Fruit fly (Drosophila melanogaster) whole organism, embryonic: Measurements from ENCODE around the gene CG6749.

Source experiments
- Antp ChIP-seq: fragments of 200-800 bp; sonication (Bioruptor generic); optimal IDR thresholded peaks from 3 replicates; lab custom pipeline; 2016; ENCODE audit warnings: missing biosample characterization, missing genetic modification characterization
- CG10209 ChIP-seq: fragments of 200-800 bp; sonication (Bioruptor generic); optimal IDR thresholded peaks from 3 replicates; lab custom pipeline; 2017; ENCODE audit warnings: missing biosample characterization, mild to moderate bottlenecking, missing genetic modification characterization, missing genetic modification reagents
- CG10565 ChIP-seq: fragments of 200-800 bp; sonication (Bioruptor generic); optimal IDR thresholded peaks from 3 replicates; lab custom pipeline; 2016; ENCODE audit warnings: missing biosample characterization, mild to moderate bottlenecking, missing genetic modification characterization
- CG1233 ChIP-seq: fragments of 200-800 bp; sonication (Bioruptor generic); optimal IDR thresholded peaks from 4 replicates; lab custom pipeline; 2018; ENCODE audit warnings: missing biosample characterization, mild to moderate bottlenecking, missing genetic modification characterization
- CG12659 ChIP-seq: fragments of 200-800 bp; sonication (Bioruptor generic); optimal IDR thresholded peaks from 3 replicates; lab custom pipeline; 2017; ENCODE audit warnings: mild to moderate bottlenecking, missing biosample characterization, missing genetic modification reagents, missing genetic modification characterization
- CG12744 ChIP-seq: fragments of 200-800 bp; sonication (Bioruptor generic); optimal IDR thresholded peaks from 2 replicates; lab custom pipeline; 2016; ENCODE audit warnings: missing biosample characterization, missing genetic modification characterization
- CG13296 ChIP-seq: fragments of 200-800 bp; sonication (Bioruptor generic); optimal IDR thresholded peaks from 3 replicates; lab custom pipeline; 2018; ENCODE audit warnings: missing biosample characterization, mild to moderate bottlenecking, missing genetic modification characterization
- CG13424 ChIP-seq: fragments of 200-800 bp; sonication (Bioruptor generic); optimal IDR thresholded peaks from 2 replicates; lab custom pipeline; 2019; ENCODE audit warnings: missing biosample characterization, mild to moderate bottlenecking, missing genetic modification characterization, moderate library complexity
- CG16779 ChIP-seq: fragments of 200-800 bp; sonication (Bioruptor generic); IDR thresholded peaks from 2 replicates; pipeline ENCODE4 v1.3.6; 2022; ENCODE audit warnings: missing biosample characterization, missing genetic modification characterization
- CG17385 ChIP-seq: fragments of 200-800 bp; sonication (Bioruptor generic); optimal IDR thresholded peaks from 3 replicates; lab custom pipeline; 2018; ENCODE audit warnings: missing biosample characterization, mild to moderate bottlenecking, missing genetic modification characterization
- CG17568 ChIP-seq: fragments of 200-800 bp; sonication (Bioruptor generic); optimal IDR thresholded peaks from 2 replicates; lab custom pipeline; 2018; ENCODE audit warnings: missing biosample characterization, mild to moderate bottlenecking, missing genetic modification characterization, moderate library complexity
- CG17802 ChIP-seq: fragments of 200-800 bp; sonication (Bioruptor generic); optimal IDR thresholded peaks from 2 replicates; lab custom pipeline; 2018; ENCODE audit warnings: missing biosample characterization, mild to moderate bottlenecking, missing genetic modification characterization, moderate library complexity
- CG2129 ChIP-seq: fragments of 200-800 bp; sonication (Bioruptor generic); IDR thresholded peaks from 2 replicates; pipeline ENCODE4 v1.3.6; 2022; ENCODE audit warnings: missing biosample characterization, missing genetic modification characterization; ENCODE audit not compliant: partially characterized antibody
- CG2889 ChIP-seq: fragments of 200-800 bp; sonication (Bioruptor generic); IDR thresholded peaks from 3 replicates; pipeline ENCODE4 v1.3.6; 2022; ENCODE audit warnings: missing biosample characterization, missing genetic modification characterization
- CG3163 ChIP-seq: fragments of 200-800 bp; sonication (Bioruptor generic); optimal IDR thresholded peaks from 3 replicates; lab custom pipeline; 2016; ENCODE audit warnings: missing biosample characterization, missing genetic modification characterization
- CG3281 ChIP-seq: fragments of 200-800 bp; sonication (Bioruptor generic); optimal IDR thresholded peaks from 3 replicates; lab custom pipeline; 2017; ENCODE audit warnings: missing biosample characterization, mild to moderate bottlenecking, missing genetic modification characterization
- CG3995 ChIP-seq: fragments of 200-800 bp; sonication (Bioruptor generic); optimal IDR thresholded peaks from 3 replicates; lab custom pipeline; 2016; ENCODE audit warnings: missing biosample characterization, missing genetic modification characterization
- CG42726 ChIP-seq: fragments of 200-800 bp; sonication (Bioruptor generic); IDR thresholded peaks from 2 replicates; pipeline ENCODE4 v1.3.6; 2022; ENCODE audit warnings: missing biosample characterization, missing genetic modification characterization; ENCODE audit not compliant: partially characterized antibody
- CG4707 ChIP-seq: fragments of 200-800 bp; sonication (Bioruptor generic); optimal IDR thresholded peaks from 2 replicates; lab custom pipeline; 2018; ENCODE audit warnings: missing biosample characterization, mild to moderate bottlenecking, missing genetic modification characterization, moderate library complexity
- CG6175 ChIP-seq: fragments of 200-800 bp; sonication (Bioruptor generic); IDR thresholded peaks from 3 replicates; pipeline ENCODE4 v1.3.6; 2022; ENCODE audit warnings: missing biosample characterization, missing genetic modification characterization
- CG7786 ChIP-seq: fragments of 200-800 bp; sonication (Bioruptor generic); optimal IDR thresholded peaks from 2 replicates; lab custom pipeline; 2016; ENCODE audit warnings: missing biosample characterization, missing genetic modification characterization
- CG8388 ChIP-seq: fragments of 200-800 bp; sonication (Bioruptor generic); optimal IDR thresholded peaks from 2 replicates; lab custom pipeline; 2019; ENCODE audit warnings: missing biosample characterization, mild to moderate bottlenecking, missing genetic modification characterization, moderate library complexity
- CG8765 ChIP-seq: fragments of 200-800 bp; sonication (Bioruptor generic); IDR thresholded peaks from 2 replicates; pipeline ENCODE4 v1.3.6; 2022; ENCODE audit warnings: missing biosample characterization, missing genetic modification characterization
- CG8944 ChIP-seq: fragments of 200-800 bp; sonication (Bioruptor generic); optimal IDR thresholded peaks from 3 replicates; lab custom pipeline; 2016; ENCODE audit warnings: missing biosample characterization, missing genetic modification characterization
- CG9437 ChIP-seq: fragments of 200-800 bp; sonication (Bioruptor generic); optimal IDR thresholded peaks from 2 replicates; lab custom pipeline; 2018; ENCODE audit warnings: missing biosample characterization, mild to moderate bottlenecking, missing genetic modification characterization
- CG9609 ChIP-seq: fragments of 200-800 bp; sonication (Bioruptor generic); optimal IDR thresholded peaks from 3 replicates; lab custom pipeline; 2016; ENCODE audit warnings: missing biosample characterization, missing genetic modification characterization
- CG9797 ChIP-seq: fragments of 200-800 bp; sonication (Bioruptor generic); optimal IDR thresholded peaks from 3 replicates; lab custom pipeline; 2018; ENCODE audit warnings: missing biosample characterization, mild to moderate bottlenecking, missing genetic modification characterization
- CG9876 ChIP-seq: fragments of 200-800 bp; sonication (Bioruptor generic); optimal IDR thresholded peaks from 2 replicates; lab custom pipeline; 2016; ENCODE audit warnings: missing biosample characterization, missing genetic modification characterization
- E2f1 ChIP-seq: fragments of 200-800 bp; sonication (Bioruptor generic); IDR thresholded peaks from 2 replicates; pipeline ENCODE4 v1.3.6; 2022; ENCODE audit warnings: missing biosample characterization, missing genetic modification characterization
- H15 ChIP-seq: fragments of 200-800 bp; sonication (Bioruptor generic); IDR thresholded peaks from 3 replicates; pipeline ENCODE4 v1.3.6; 2022; ENCODE audit warnings: missing biosample characterization, missing genetic modification characterization
- Hmx ChIP-seq: fragments of 200-800 bp; sonication (Bioruptor generic); optimal IDR thresholded peaks from 2 replicates; lab custom pipeline; 2016; ENCODE audit warnings: missing biosample characterization, missing genetic modification characterization
- Hr3 ChIP-seq: fragments of 200-800 bp; sonication (Bioruptor generic); optimal IDR thresholded peaks from 3 replicates; lab custom pipeline; 2016; ENCODE audit warnings: missing biosample characterization, missing genetic modification characterization
- NK7.1 ChIP-seq: fragments of 200-800 bp; sonication (Bioruptor generic); optimal IDR thresholded peaks from 3 replicates; lab custom pipeline; 2016; ENCODE audit warnings: missing biosample characterization, missing genetic modification characterization
- Oli ChIP-seq: fragments of 200-800 bp; sonication (Bioruptor generic); optimal IDR thresholded peaks from 2 replicates; lab custom pipeline; 2018; ENCODE audit warnings: missing biosample characterization, mild to moderate bottlenecking, missing genetic modification characterization, moderate library complexity
- PHDP ChIP-seq: fragments of 200-800 bp; sonication (Bioruptor generic); optimal IDR thresholded peaks from 3 replicates; lab custom pipeline; 2018; ENCODE audit warnings: missing biosample characterization, mild to moderate bottlenecking, missing genetic modification characterization, moderate library complexity
- Ravus ChIP-seq: fragments of 200-800 bp; sonication (Bioruptor generic); IDR thresholded peaks from 2 replicates; pipeline ENCODE4 v1.3.6; 2022; ENCODE audit warnings: missing biosample characterization, missing genetic modification characterization
- Trl ChIP-seq, 3 experiments: fragments of >200 bp in 2 of 3; fragments of 200-800 bp in 1 of 3; sonication (Bioruptor generic) in 1 of 3; optimal IDR thresholded peaks; 2 replicates in 1 of 3; 3 replicates in 2 of 3; lab custom pipeline; 2016 to 2017; ENCODE audit warnings: missing biosample characterization in 1 of 3, missing genetic modification characterization in 1 of 3
- Xbp1 ChIP-seq: fragments of 200-800 bp; sonication (Bioruptor generic); optimal IDR thresholded peaks from 3 replicates; lab custom pipeline; 2016; ENCODE audit warnings: missing biosample characterization, mild to moderate bottlenecking, missing genetic modification characterization
- Xrp1 ChIP-seq: fragments of 200-800 bp; sonication (Bioruptor generic); IDR thresholded peaks from 2 replicates; pipeline ENCODE4 v1.3.6; 2022; ENCODE audit warnings: missing biosample characterization, missing genetic modification characterization
- amos ChIP-seq: fragments of 200-800 bp; sonication (Bioruptor generic); IDR thresholded peaks from 2 replicates; pipeline ENCODE4 v1.3.6; 2022; ENCODE audit warnings: missing biosample characterization, missing genetic modification characterization; ENCODE audit not compliant: partially characterized antibody
- corto ChIP-seq: fragments of 200-800 bp; sonication (Bioruptor generic); optimal IDR thresholded peaks from 2 replicates; lab custom pipeline; 2016; ENCODE audit warnings: missing biosample characterization, mild to moderate bottlenecking, missing genetic modification characterization, moderate library complexity
- dmrt11E ChIP-seq: fragments of 200-800 bp; sonication (Bioruptor generic); optimal IDR thresholded peaks from 3 replicates; lab custom pipeline; 2018; ENCODE audit warnings: missing biosample characterization, mild to moderate bottlenecking, missing genetic modification characterization, moderate library complexity
- exex ChIP-seq: fragments of 200-800 bp; sonication (Bioruptor generic); optimal IDR thresholded peaks from 4 replicates; lab custom pipeline; 2018; ENCODE audit warnings: missing biosample characterization, mild to moderate bottlenecking, missing genetic modification characterization, moderate library complexity
- fru ChIP-seq: fragments of >200 bp; optimal IDR thresholded peaks from 2 replicates; lab custom pipeline; 2017
- gsb-n ChIP-seq: fragments of 200-800 bp; sonication (Bioruptor generic); optimal IDR thresholded peaks from 3 replicates; lab custom pipeline; 2018; ENCODE audit warnings: missing biosample characterization, mild to moderate bottlenecking, missing genetic modification characterization
- inv ChIP-seq: fragments of 200-800 bp; sonication (Bioruptor generic); IDR thresholded peaks from 2 replicates; pipeline ENCODE4 v1.3.6; 2022; ENCODE audit warnings: missing biosample characterization, missing genetic modification characterization; ENCODE audit not compliant: partially characterized antibody
- kay ChIP-seq: fragments of 200-800 bp; sonication (Bioruptor generic); optimal IDR thresholded peaks from 2 replicates; lab custom pipeline; 2016; ENCODE audit warnings: missing biosample characterization, missing genetic modification characterization
- luna ChIP-seq: fragments of 200-800 bp; sonication (Bioruptor generic); optimal IDR thresholded peaks from 2 replicates; lab custom pipeline; 2016; ENCODE audit warnings: missing biosample characterization, missing genetic modification characterization
- nmo ChIP-seq: fragments of 200-800 bp; sonication (Bioruptor generic); optimal IDR thresholded peaks from 2 replicates; lab custom pipeline; 2018; ENCODE audit warnings: missing biosample characterization, mild to moderate bottlenecking, missing genetic modification characterization, moderate library complexity
- tgo ChIP-seq: fragments of 200-800 bp; sonication (Bioruptor generic); IDR thresholded peaks from 3 replicates; pipeline ENCODE4 v1.3.6; 2022; ENCODE audit warnings: missing biosample characterization, missing genetic modification characterization

CG6749 gene

DNA sequence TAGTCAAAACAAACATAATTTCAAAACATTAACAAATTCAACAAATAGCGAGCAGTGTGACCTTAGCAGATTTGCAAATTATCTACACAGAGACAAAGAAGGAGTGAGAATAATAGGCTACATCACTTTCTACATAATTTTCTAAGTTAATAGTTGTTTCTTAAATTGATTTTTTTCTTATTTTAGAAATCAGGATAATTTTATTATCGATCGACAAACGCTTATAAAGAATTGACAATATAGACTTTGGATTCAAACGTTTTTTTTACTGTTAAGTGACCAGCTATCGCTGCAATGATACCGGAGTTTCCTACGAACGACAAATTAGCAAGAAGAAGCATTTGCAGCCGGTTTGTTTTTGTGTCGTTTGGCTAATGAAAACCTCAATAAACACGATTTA, 10.5 kb downstream of the CG6749 start, which contains the start of the genes nbs and defl (continued):
- peak; percentile 48 for TF ChIP-seq Antp (GFP tag; lab: Kevin White, UChicago)
- TF ChIP-seq CG9437, result peak; percentile 38
- peak; percentile 35 for TF ChIP-seq kay
- TF ChIP-seq corto (GFP tag; lab: Kevin White, UChicago), result no peak
- TF ChIP-seq E2f1, result peak; percentile 72
- peak; percentile 56 for TF ChIP-seq PHDP (tag; lab: Kevin White, UChicago)
- peak; percentile 72; the same call in 2 of the 3 replicates for TF ChIP-seq tgo (GFP tag; lab: Robert Waterston, UW)
- peak; percentile 44; the same call in 1 of the 3 replicates for TF ChIP-seq H15
- no peak for TF ChIP-seq CG6175 (GFP tag; lab: Robert Waterston, UW)
- TF ChIP-seq CG17568, result no peak
- peak; percentile 43 for TF ChIP-seq luna (GFP tag; lab: Kevin White, UChicago)
- peak; percentile 40; the same call in 1 of the 2 replicates for TF ChIP-seq inv (GFP tag; lab: Robert Waterston, UW)
- TF ChIP-seq gsb-n (tag; lab: Kevin White, UChicago), result no peak
- peak; percentile 55 for TF ChIP-seq CG9876 (GFP tag; lab: Kevin White, UChicago)
- peak; percentile 72 for TF ChIP-seq Hr3 (GFP tag; lab: Kevin White, UChicago)
- peak; percentile 81 for TF ChIP-seq CG13424 (tag; lab: Kevin White, UChicago)
- TF ChIP-seq CG3995 (GFP tag; lab: Kevin White, UChicago), result peak; percentile 96
- TF ChIP-seq Xbp1 (GFP tag; lab: Kevin White, UChicago), result peak; percentile 82
- peak; percentile 54; the same call in 2 of the 3 replicates for TF ChIP-seq CG2889 (GFP tag; lab: Robert Waterston, UW)
- TF ChIP-seq dmrt11E (tag; lab: Kevin White, UChicago), result peak; percentile 53
- no peak for TF ChIP-seq fru (lab: Kevin White, UChicago)
- TF ChIP-seq NK7.1, result no peak
- no peak for TF ChIP-seq CG10565 (GFP tag; lab: Kevin White, UChicago)
- peak; percentile 94 for TF ChIP-seq CG17385 (GFP tag; lab: Kevin White, UChicago)
- peak; percentile 79 for TF ChIP-seq nmo
- peak; percentile 42 for TF ChIP-seq CG9609
- TF ChIP-seq Oli (tag; lab: Kevin White, UChicago), result peak; percentile 44
- TF ChIP-seq CG4707 (GFP tag; lab: Kevin White, UChicago), result no peak
- peak; percentile 57 for TF ChIP-seq CG9797 (GFP tag; lab: Kevin White, UChicago)
- no peak for TF ChIP-seq CG1233 (GFP tag; lab: Kevin White, UChicago)
- peak; percentile 76 for TF ChIP-seq Xrp1
- TF ChIP-seq CG8944 (GFP tag; lab: Kevin White, UChicago), result peak; percentile 50
- TF ChIP-seq Trl (optimal IDR thresholded peaks at IDR 0.05; lab: Kevin White, UChicago), result no peak
- peak; percentile 48 for TF ChIP-seq Trl (GFP tag; optimal IDR thresholded peaks at IDR 0.05; lab: Kevin White, UChicago)
- no peak for TF ChIP-seq CG16779 (GFP tag; lab: Robert Waterston, UW)
- peak; percentile 36 for TF ChIP-seq exex (tag; lab: Kevin White, UChicago)
- peak; percentile 61 for TF ChIP-seq CG7786
- TF ChIP-seq CG2129 (GFP tag; lab: Robert Waterston, UW), result no peak
- peak; percentile 40 for TF ChIP-seq CG10209 (GFP tag; lab: Kevin White, UChicago)
- TF ChIP-seq CG12659 (GFP tag; lab: Kevin White, UChicago), result peak; percentile 74
- TF ChIP-seq Hmx (GFP tag; lab: Kevin White, UChicago), result no peak
- TF ChIP-seq CG42726, result no peak
- TF ChIP-seq Ravus, result peak; percentile 43
- peak; percentile 49 for TF ChIP-seq CG13296
- TF ChIP-seq CG12744 (GFP tag; lab: Kevin White, UChicago), result peak; percentile 34
- TF ChIP-seq CG3163 (GFP tag; lab: Kevin White, UChicago), result peak; percentile 6
- TF ChIP-seq CG17802, result no peak
- TF ChIP-seq CG8388, result peak; percentile 23
- peak; percentile 19; the same call in 1 of the 2 replicates for TF ChIP-seq amos (GFP tag; lab: Robert Waterston, UW)
- TF ChIP-seq CG8765 (GFP tag; lab: Robert Waterston, UW), result peak; percentile 65
- peak; percentile 33 for TF ChIP-seq CG3281 (GFP tag; lab: Kevin White, UChicago)
